Worm (Caenorhabditis elegans): Measurements from ENCODE around the gene lig-4.

lig-4 gene

ce11 chrIII:7524830-7525344 is 3.6 kb downstream of the lig-4 start:
- TF ChIP-seq nfya-1 (tag; optimal IDR thresholded peaks at IDR 0.05; ENCODE audit: insufficient read depth) (peak; percentile 72), nhr-77 (tag; optimal IDR thresholded peaks at IDR 0.05) (no peak), ztf-4 (tag; optimal IDR thresholded peaks at IDR 0.05) (no peak), elt-3 (tag; optimal IDR thresholded peaks at IDR 0.05) (no peak)

DNA sequence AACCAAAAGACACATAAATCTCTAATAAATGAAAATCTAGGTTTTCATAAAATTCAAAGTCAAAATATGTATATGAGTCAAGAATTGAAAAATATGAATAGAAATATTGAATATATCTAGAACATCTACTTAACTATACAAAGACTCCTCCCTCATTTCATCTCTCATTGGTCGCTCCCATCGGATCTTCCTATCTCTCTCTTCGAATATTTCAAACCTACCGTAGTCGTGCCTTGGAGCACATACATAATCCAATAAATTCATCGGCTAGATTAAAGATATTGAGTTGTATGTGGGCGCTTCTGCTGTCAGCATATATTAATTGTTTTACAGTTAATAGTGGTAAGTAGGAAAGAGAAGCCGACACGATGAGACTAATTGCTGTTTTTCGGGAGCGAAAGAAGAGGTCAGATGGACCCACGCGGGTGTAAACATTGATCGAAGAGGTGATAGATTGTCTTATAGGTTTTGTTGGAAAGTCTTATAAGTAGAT is 5.8 kb downstream of the lig-4 start:
- TF ChIP-seq R02D3.7 (tag; optimal IDR thresholded peaks at IDR 0.05) (no peak), nfya-1 (tag; optimal IDR thresholded peaks at IDR 0.05; ENCODE audit: insufficient read depth) (peak; percentile 76)

ce11 chrIII:7530108-7530507 is 8.8 kb downstream of the lig-4 start:
- TF ChIP-seq elt-1 (tag; optimal IDR thresholded peaks at IDR 0.05): no peak
- no peak for TF ChIP-seq lin-39 (tag; optimal IDR thresholded peaks at IDR 0.05)
- no peak for TF ChIP-seq pqm-1 (tag; optimal IDR thresholded peaks at IDR 0.05)
- no peak for TF ChIP-seq fos-1 (tag; optimal IDR thresholded peaks at IDR 0.05)
- TF ChIP-seq fkh-10 (GFP tag; optimal IDR thresholded peaks at IDR 0.05): no peak
- no peak for TF ChIP-seq ztf-11 (tag; optimal IDR thresholded peaks at IDR 0.05)
- no peak for TF ChIP-seq ZK546.5 (tag; optimal IDR thresholded peaks at IDR 0.05)
- TF ChIP-seq nhr-67 (tag; optimal IDR thresholded peaks at IDR 0.05): no peak
- no peak for TF ChIP-seq ceh-28 (tag; optimal IDR thresholded peaks at IDR 0.05)
- TF ChIP-seq eor-1 (tag; optimal IDR thresholded peaks at IDR 0.05): no peak
- TF ChIP-seq tbx-2 (tag; optimal IDR thresholded peaks at IDR 0.05): no peak
- TF ChIP-seq nhr-25 (tag; optimal IDR thresholded peaks at IDR 0.05): no peak
- TF ChIP-seq fkh-2 (tag; optimal IDR thresholded peaks at IDR 0.05): no peak

- TF ChIP-seq hmg-11 (tag; optimal IDR thresholded peaks at IDR 0.05): no peak
These were observed 9.6 kb downstream of the lig-4 start for ce11 chrIII:7530830-7531229.

DNA sequence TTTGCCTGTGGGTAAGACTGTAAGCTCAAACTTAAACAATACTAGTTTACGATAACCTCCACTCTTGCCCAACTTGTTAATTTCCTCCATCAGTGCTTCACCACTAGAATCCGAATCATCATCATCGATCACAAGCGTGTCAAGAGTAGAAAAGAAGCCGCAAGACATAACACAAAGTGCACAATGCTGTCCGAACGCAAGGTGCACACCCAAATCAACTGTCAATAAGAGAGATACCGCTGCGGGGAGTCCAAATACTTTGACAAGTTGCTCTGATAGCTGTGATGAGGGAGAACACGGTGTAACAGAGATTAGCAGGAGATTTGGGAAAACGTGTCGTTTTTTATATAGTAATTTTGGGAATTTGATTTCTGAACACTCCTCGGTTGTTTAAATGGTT is 10.1 kb downstream of the lig-4 start:
- no peak for TF ChIP-seq egl-27 (tag; optimal IDR thresholded peaks at IDR 0.05)
- TF ChIP-seq lin-15B (tag; optimal IDR thresholded peaks at IDR 0.05): no peak
- no peak for TF ChIP-seq nhr-43 (tag; optimal IDR thresholded peaks at IDR 0.05; ENCODE audit: poor library complexity, severe bottlenecking)
- no peak for TF ChIP-seq sea-2 (GFP tag; optimal IDR thresholded peaks at IDR 0.05)
- TF ChIP-seq lsy-12 (tag; optimal IDR thresholded peaks at IDR 0.05): no peak
- TF ChIP-seq nhr-28 (tag; optimal IDR thresholded peaks at IDR 0.05): no peak
- no peak for TF ChIP-seq fkh-10 (GFP tag; optimal IDR thresholded peaks at IDR 0.05)
- no peak for TF ChIP-seq nfya-1 (tag; optimal IDR thresholded peaks at IDR 0.05; ENCODE audit: insufficient read depth)
- no peak for TF ChIP-seq snpc-4 (tag; optimal IDR thresholded peaks at IDR 0.05)
- TF ChIP-seq mdl-1 (tag; optimal IDR thresholded peaks at IDR 0.05): no peak

DNA sequence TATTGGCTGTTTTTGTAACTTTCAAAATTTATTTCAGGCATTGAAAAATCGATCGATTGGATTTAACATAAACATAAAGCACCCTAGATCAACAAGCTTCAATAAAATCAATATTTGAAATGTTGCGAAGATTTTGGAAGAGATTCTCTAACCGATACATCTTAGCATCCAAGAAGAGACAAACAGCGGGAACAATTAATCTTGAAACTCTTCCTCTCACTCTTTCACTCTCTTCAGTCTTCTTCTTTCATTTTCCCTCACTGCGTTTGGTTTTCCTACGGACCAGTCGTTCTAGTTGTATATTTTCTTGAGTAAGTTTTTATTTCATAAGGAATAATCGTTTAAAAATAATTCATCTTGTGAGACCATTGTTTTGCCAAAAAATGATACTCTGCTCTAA is 11.7 kb downstream of the lig-4 start:
- TF ChIP-seq sea-2 (GFP tag; optimal IDR thresholded peaks at IDR 0.05): no peak
- peak; percentile 17 for TF ChIP-seq ceh-28 (tag; optimal IDR thresholded peaks at IDR 0.05)

- TF ChIP-seq nhr-25 (tag; optimal IDR thresholded peaks at IDR 0.05) (peak; percentile 47), fos-1 (tag; optimal IDR thresholded peaks at IDR 0.05) (no peak), nhr-11 (tag; optimal IDR thresholded peaks at IDR 0.05) (no peak), elt-3 (tag; optimal IDR thresholded peaks at IDR 0.05) (no peak), egl-27 (tag; optimal IDR thresholded peaks at IDR 0.05) (no peak), ama-1 (optimal IDR thresholded peaks at IDR 0.05) (no peak), lin-39 (tag; optimal IDR thresholded peaks at IDR 0.05) (no peak), ceh-9 (tag; optimal IDR thresholded peaks at IDR 0.05) (no peak), skn-1 (tag; optimal IDR thresholded peaks at IDR 0.05) (no peak), nhr-28 (tag; optimal IDR thresholded peaks at IDR 0.05) (no peak), egl-5 (tag; optimal IDR thresholded peaks at IDR 0.05) (no peak), tbx-2 (tag; optimal IDR thresholded peaks at IDR 0.05) (no peak), ztf-11 (tag; optimal IDR thresholded peaks at IDR 0.05) (no peak), pqm-1 (tag; optimal IDR thresholded peaks at IDR 0.05) (no peak), fkh-2 (tag; optimal IDR thresholded peaks at IDR 0.05) (no peak), elt-1 (tag; optimal IDR thresholded peaks at IDR 0.05) (peak; percentile 51), ZK546.5 (tag; optimal IDR thresholded peaks at IDR 0.05) (no peak), daf-12 (tag; optimal IDR thresholded peaks at IDR 0.05) (no peak), eor-1 (tag; optimal IDR thresholded peaks at IDR 0.05) (no peak), unc-39 (tag; optimal IDR thresholded peaks at IDR 0.05) (no peak), ceh-16 (tag; optimal IDR thresholded peaks at IDR 0.05) (no peak), fkh-10 (GFP tag; optimal IDR thresholded peaks at IDR 0.05) (no peak), nhr-12 (tag; optimal IDR thresholded peaks at IDR 0.05) (no peak), ceh-28 (tag; optimal IDR thresholded peaks at IDR 0.05) (peak; percentile 34), sea-2 (GFP tag; optimal IDR thresholded peaks at IDR 0.05) (no peak), ceh-82 (tag; optimal IDR thresholded peaks at IDR 0.05) (no peak), aly-2 (tag; optimal IDR thresholded peaks at IDR 0.05) (no peak), elt-2 (tag; optimal IDR thresholded peaks at IDR 0.05) (no peak), hmg-11 (tag; optimal IDR thresholded peaks at IDR 0.05) (no peak), nfya-1 (tag; optimal IDR thresholded peaks at IDR 0.05; ENCODE audit: insufficient read depth) (peak; percentile 99)
These were observed 13.4 kb downstream of the lig-4 start for ce11 chrIII:7534648-7535047.

All from whole organism, L3 larva.